Worm (Caenorhabditis elegans): Measurements from ENCODE around the gene srxa-5.

DNA sequence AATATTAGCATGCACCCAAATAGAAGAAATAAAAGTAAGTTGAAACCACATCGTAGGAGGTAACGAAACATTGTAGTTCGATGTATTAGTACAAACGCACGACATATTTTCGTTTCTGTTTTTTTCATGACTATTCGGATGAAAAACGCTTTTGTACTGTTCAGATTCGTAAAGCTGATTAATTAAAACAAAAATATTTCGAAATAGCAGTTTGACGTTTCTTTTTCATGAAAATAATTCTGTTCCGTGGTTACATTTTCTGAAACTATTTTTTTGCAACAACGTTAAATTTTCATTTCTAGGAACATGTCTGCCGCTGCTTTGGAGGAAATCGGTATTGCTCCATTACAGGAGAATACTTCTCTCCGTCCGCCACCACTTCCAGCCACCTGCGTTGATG is 43.3 kb upstream of the srxa-5 start, which contains the start of gene rpt-3:
- TF ChIP-seq ama-1 (optimal IDR thresholded peaks at IDR 0.05) (no peak), ets-7 (tag; optimal IDR thresholded peaks at IDR 0.05) (no peak), tbx-11 (GFP tag; IDR thresholded peaks at IDR 0.05) (no peak)

Data from whole organism, early embryonic.